Worm (Caenorhabditis elegans) whole organism, late embryonic: ENCODE results near the gene srh-83.

ENCODE experiments used
- ceh-34 ChIP-seq: sonication (generic microtip); optimal IDR thresholded peaks from 2 replicates; lab custom pipeline; 2016; ENCODE audit warnings: mild to moderate bottlenecking, missing genetic modification characterization, missing compliant biosample characterization
- elt-4 ChIP-seq: sonication (generic microtip); optimal IDR thresholded peaks from 2 replicates; lab custom pipeline; 2016; ENCODE audit warnings: missing genetic modification characterization, missing compliant biosample characterization
- ets-4 ChIP-seq: sonication (generic microtip); optimal IDR thresholded peaks from 2 replicates; lab custom pipeline; 2016; ENCODE audit warnings: missing genetic modification characterization, missing compliant biosample characterization
- hlh-13 ChIP-seq: fragments of 200-800 bp; sonication (Bioruptor generic); optimal IDR thresholded peaks from 2 replicates; lab custom pipeline; 2018; ENCODE audit warnings: mild to moderate bottlenecking, missing genetic modification characterization, missing compliant biosample characterization
- hlh-8 ChIP-seq: sonication (generic microtip); optimal IDR thresholded peaks from 2 replicates; lab custom pipeline; 2016; ENCODE audit warnings: missing genotype, missing genetic modification characterization, missing compliant biosample characterization
- nfya-1 ChIP-seq: sonication (generic microtip); optimal IDR thresholded peaks from 2 replicates; lab custom pipeline; 2017; ENCODE audit warnings: missing genetic modification characterization, mild to moderate bottlenecking, missing compliant biosample characterization, antibody characterized with exemption, moderate library complexity
- pqm-1 ChIP-seq: sonication (generic microtip); optimal IDR thresholded peaks from 2 replicates; lab custom pipeline; 2016; ENCODE audit warnings: missing genetic modification characterization, missing compliant biosample characterization
- sox-2 ChIP-seq: fragments of 200-800 bp; sonication (Bioruptor generic); IDR thresholded peaks from 2 replicates; pipeline ENCODE4 v1.3.6; 2022; ENCODE audit warnings: missing genetic modification reagents, missing genetic modification characterization, missing compliant biosample characterization

- TF ChIP-seq nfya-1 (no peak), hlh-8 (tag; lab: Kevin White, UChicago) (no peak), ceh-34 (tag; lab: Kevin White, UChicago) (no peak), ets-4 (tag; lab: Kevin White, UChicago) (no peak), pqm-1 (no peak), sox-2 (GFP tag; lab: Robert Waterston, UW) (no peak), hlh-13 (GFP tag; lab: Kevin White, UChicago) (no peak), elt-4 (no peak)
Observed at ce11 chrV:7196037-7196436, 31.7 kb downstream of the srh-83 start, which contains the start of gene attf-2.
